Fruit fly (Drosophila melanogaster) whole organism, wandering third instar larva: ENCODE results near the gene CG8509.
A peak's percentile ranks its signal among the peaks of the same experiment; 100 is the strongest.

Experiments used
- Abd-B ChIP-seq: fragments of >200 bp; optimal IDR thresholded peaks from 2 replicates; lab custom pipeline; 2017; ENCODE audit warnings: missing biosample characterization, missing genetic modification characterization
- CG32264 ChIP-seq: fragments of 200-800 bp; sonication (Bioruptor generic); optimal IDR thresholded peaks from 2 replicates; lab custom pipeline; 2016; ENCODE audit warnings: missing biosample characterization, missing genetic modification characterization
- CG9705 ChIP-seq: fragments of 200-800 bp; sonication (Bioruptor generic); optimal IDR thresholded peaks from 2 replicates; lab custom pipeline; 2018; ENCODE audit warnings: missing biosample characterization, mild to moderate bottlenecking, missing genetic modification characterization
- CrebA ChIP-seq: fragments of 200-800 bp; sonication (Bioruptor generic); optimal IDR thresholded peaks from 2 replicates; lab custom pipeline; 2016; ENCODE audit warnings: missing biosample characterization, mild to moderate bottlenecking, missing genetic modification characterization, borderline replicate concordance
- Dfd ChIP-seq: fragments of >200 bp; optimal IDR thresholded peaks from 2 replicates; lab custom pipeline; 2017; ENCODE audit warnings: missing biosample characterization, missing genetic modification characterization
- Dif ChIP-seq: fragments of 200-275, 200-300 bp; sonication (Bioruptor generic); optimal IDR thresholded peaks from 2 replicates; lab custom pipeline; 2018; ENCODE audit warnings: missing biosample characterization, missing genetic modification characterization; ENCODE audit not compliant: partially characterized antibody
- GATAd ChIP-seq: sonication (Bioruptor generic); optimal IDR thresholded peaks from 2 replicates; lab custom pipeline; 2016; ENCODE audit warnings: missing biosample characterization, missing genetic modification characterization
- HLH106 ChIP-seq: fragments of 200-800 bp; optimal IDR thresholded peaks from 3 replicates; lab custom pipeline; 2019; ENCODE audit warnings: missing biosample characterization, mild to moderate bottlenecking, missing genetic modification characterization, moderate library complexity
- Hnf4 ChIP-seq: fragments of 200-800 bp; sonication (Bioruptor generic); optimal IDR thresholded peaks from 2 replicates; lab custom pipeline; 2016; ENCODE audit warnings: missing biosample characterization, mild to moderate bottlenecking, missing genetic modification characterization
- Hr78 ChIP-seq: fragments of >200 bp; optimal IDR thresholded peaks from 2 replicates; lab custom pipeline; 2017; ENCODE audit warnings: missing biosample characterization, missing genetic modification characterization
- Hr83 ChIP-seq: fragments of 200-300 bp; sonication (Bioruptor generic); optimal IDR thresholded peaks from 2 replicates; lab custom pipeline; 2016; ENCODE audit warnings: missing biosample characterization, mild to moderate bottlenecking, missing genetic modification characterization, moderate library complexity; ENCODE audit not compliant: poor library complexity, severe bottlenecking
- Jra ChIP-seq: sonication (Bioruptor generic); optimal IDR thresholded peaks from 2 replicates; lab custom pipeline; 2016; ENCODE audit warnings: missing biosample characterization, missing genetic modification characterization
- Mio ChIP-seq: sonication (Bioruptor generic); optimal IDR thresholded peaks from 2 replicates; lab custom pipeline; 2016; ENCODE audit warnings: missing biosample characterization, missing genetic modification characterization
- Myc ChIP-seq: fragments of >200 bp; optimal IDR thresholded peaks from 2 replicates; lab custom pipeline; 2017
- N ChIP-seq: fragments of >200 bp; optimal IDR thresholded peaks from 2 replicates; lab custom pipeline; 2018; ENCODE audit warnings: missing biosample characterization, missing external identifiers, missing genetic modification characterization
- OdsH ChIP-seq: fragments of 200-800 bp; sonication (Bioruptor generic); optimal IDR thresholded peaks from 2 replicates; lab custom pipeline; 2016; ENCODE audit warnings: missing biosample characterization, mild to moderate bottlenecking, missing genetic modification characterization
- Rel ChIP-seq, 2 experiments: fragments of 200-800 bp; sonication (Bioruptor generic) in 1 of 2; optimal IDR thresholded peaks; 2 replicates in 1 of 2; 3 replicates in 1 of 2; lab custom pipeline; 2016 to 2019; ENCODE audit warnings: mild to moderate bottlenecking in 2 of 2, missing biosample characterization in 2 of 2, missing genetic modification characterization in 2 of 2, moderate library complexity in 1 of 2
- Sp1 ChIP-seq: fragments of 200-800 bp; sonication (Bioruptor generic); optimal IDR thresholded peaks from 3 replicates; lab custom pipeline; 2019; ENCODE audit warnings: missing biosample characterization, mild to moderate bottlenecking, missing genetic modification characterization, moderate library complexity
- Vsx2 ChIP-seq: fragments of 200-300, 225-300 bp; sonication (Bioruptor generic); optimal IDR thresholded peaks from 2 replicates; lab custom pipeline; 2018; ENCODE audit warnings: missing biosample characterization, missing genetic modification characterization; ENCODE audit not compliant: partially characterized antibody
- br ChIP-seq: fragments of 200-800 bp; sonication (Bioruptor generic); optimal IDR thresholded peaks from 2 replicates; lab custom pipeline; 2016; ENCODE audit warnings: missing biosample characterization, missing genetic modification characterization
- brk ChIP-seq: fragments of 200-800 bp; sonication (Bioruptor generic); optimal IDR thresholded peaks from 2 replicates; lab custom pipeline; 2016; ENCODE audit warnings: missing biosample characterization, mild to moderate bottlenecking, missing genetic modification characterization
- dl ChIP-seq, 2 experiments: fragments of 175-275, 200-275 bp in 1 of 2; fragments of 200-275 bp in 1 of 2; sonication (Bioruptor generic); optimal IDR thresholded peaks; lab custom pipeline; 2018; ENCODE audit warnings: mild to moderate bottlenecking in 2 of 2, missing biosample characterization in 2 of 2, missing genetic modification characterization in 2 of 2, moderate library complexity in 2 of 2; ENCODE audit not compliant: partially characterized antibody in 2 of 2, insufficient read depth in 1 of 2
- dmrt93B ChIP-seq: fragments of 200-800 bp; sonication (Bioruptor generic); optimal IDR thresholded peaks from 2 replicates; lab custom pipeline; 2018; ENCODE audit warnings: missing biosample characterization, mild to moderate bottlenecking, missing genetic modification characterization
- dsf ChIP-seq: sonication (Bioruptor generic); optimal IDR thresholded peaks from 2 replicates; lab custom pipeline; 2016; ENCODE audit warnings: missing biosample characterization, missing genetic modification characterization, borderline replicate concordance
- ey ChIP-seq: fragments of 200-800 bp; sonication (Bioruptor generic); optimal IDR thresholded peaks from 2 replicates; lab custom pipeline; 2016; ENCODE audit warnings: missing biosample characterization, missing genetic modification characterization
- foxo ChIP-seq, 2 experiments: fragments of 200-800 bp; sonication (Bioruptor generic); optimal IDR thresholded peaks; 2 replicates in 1 of 2; 3 replicates in 1 of 2; lab custom pipeline; 2016 to 2017; ENCODE audit warnings: missing biosample characterization in 2 of 2, missing genetic modification characterization in 2 of 2
- fru ChIP-seq: fragments of 200-800 bp; sonication (Bioruptor generic); optimal IDR thresholded peaks from 3 replicates; lab custom pipeline; 2016; ENCODE audit warnings: missing biosample characterization, mild to moderate bottlenecking, missing genetic modification characterization
- h ChIP-seq: fragments of 200-800 bp; sonication (Bioruptor generic); optimal IDR thresholded peaks from 3 replicates; lab custom pipeline; 2016; ENCODE audit warnings: missing biosample characterization, mild to moderate bottlenecking, missing genetic modification characterization
- jim ChIP-seq: fragments of 175-275, 200-325 bp; sonication (Bioruptor generic); optimal IDR thresholded peaks from 2 replicates; lab custom pipeline; 2016; ENCODE audit warnings: missing biosample characterization, mild to moderate bottlenecking, missing genetic modification characterization
- lola ChIP-seq: fragments of >200 bp; optimal IDR thresholded peaks from 2 replicates; lab custom pipeline; 2017; ENCODE audit warnings: missing biosample characterization, missing genetic modification characterization
- pan ChIP-seq: fragments of >200 bp; optimal IDR thresholded peaks from 2 replicates; lab custom pipeline; 2017
- psq ChIP-seq: fragments of 200-800 bp; sonication (Bioruptor generic); optimal IDR thresholded peaks from 3 replicates; lab custom pipeline; 2017; ENCODE audit warnings: missing biosample characterization, mild to moderate bottlenecking, missing genetic modification characterization, moderate library complexity
- rgr ChIP-seq: fragments of 200-800 bp; sonication (Bioruptor generic); optimal IDR thresholded peaks from 3 replicates; lab custom pipeline; 2016; ENCODE audit warnings: missing biosample characterization, mild to moderate bottlenecking, missing genetic modification characterization
- sage ChIP-seq: fragments of 200-800 bp; sonication (Bioruptor generic); optimal IDR thresholded peaks from 2 replicates; lab custom pipeline; 2016; ENCODE audit warnings: missing biosample characterization, mild to moderate bottlenecking, missing genetic modification characterization
- sv ChIP-seq: fragments of 200-800 bp; sonication (Bioruptor generic); optimal IDR thresholded peaks from 3 replicates; lab custom pipeline; 2016; ENCODE audit warnings: missing biosample characterization, missing genetic modification characterization
- tai ChIP-seq: sonication (Bioruptor generic); optimal IDR thresholded peaks from 2 replicates; lab custom pipeline; 2016; ENCODE audit warnings: missing biosample characterization, missing genetic modification characterization
- usp ChIP-seq: fragments of >200 bp; optimal IDR thresholded peaks from 2 replicates; lab custom pipeline; 2017; ENCODE audit warnings: missing biosample characterization, missing genetic modification characterization
- woc ChIP-seq: sonication (Bioruptor generic); optimal IDR thresholded peaks from 2 replicates; lab custom pipeline; 2016; ENCODE audit warnings: missing biosample characterization, mild to moderate bottlenecking, missing genetic modification characterization

Gene CG8509

DNA sequence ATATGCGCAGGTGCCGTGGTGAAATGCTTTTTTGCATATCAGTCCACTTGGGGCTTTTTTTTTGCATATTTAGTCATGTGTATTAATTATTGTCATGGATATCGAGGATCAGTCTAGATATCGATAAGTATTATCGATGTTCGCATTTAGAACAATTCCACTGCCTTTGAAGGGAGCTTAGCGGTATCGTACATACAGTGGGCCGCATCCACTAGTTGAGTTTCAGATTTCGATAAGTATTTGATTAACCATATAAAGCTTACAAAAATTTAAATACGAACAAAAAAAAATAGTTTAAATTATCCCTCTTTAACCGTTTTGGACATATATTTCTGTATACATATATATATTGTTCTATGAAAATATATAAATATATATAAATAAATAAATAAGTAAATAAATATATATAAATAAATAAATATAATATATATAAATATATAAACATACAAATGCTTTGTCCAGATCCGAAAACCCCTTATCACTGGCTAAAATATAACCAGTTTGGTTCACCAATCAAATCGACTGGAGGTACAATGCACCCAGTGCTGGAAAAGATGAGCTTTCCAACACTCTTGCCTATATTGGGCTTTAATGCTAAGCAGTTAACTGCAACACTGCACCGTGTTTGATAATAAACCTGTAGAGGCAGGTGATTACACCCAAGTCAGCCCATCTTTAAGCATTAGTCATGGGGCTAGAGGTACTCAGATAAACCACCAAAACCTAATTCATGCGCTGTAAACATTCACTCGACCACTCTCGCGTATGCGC lies 6.3 kb upstream of the CG8509 start:
- no peak for TF ChIP-seq GATAd (GFP tag; lab: Kevin White, UChicago)
- peak; percentile 37 for TF ChIP-seq HLH106 (tag; lab: Kevin White, UChicago)
- peak in 1 of 2 experiments; percentile 35 for TF ChIP-seq foxo (GFP tag; optimal IDR thresholded peaks at IDR 0.05; lab: Kevin White, UChicago)
- peak; percentile 10 for TF ChIP-seq psq (GFP tag; lab: Kevin White, UChicago)
- TF ChIP-seq tai (GFP tag; lab: Kevin White, UChicago) = no peak
- no peak for TF ChIP-seq Hr83
- TF ChIP-seq rgr (GFP tag; lab: Kevin White, UChicago) = peak; percentile 6
- peak; percentile 48 for TF ChIP-seq Sp1 (GFP tag; lab: Kevin White, UChicago)
- no peak for TF ChIP-seq CrebA (GFP tag; lab: Kevin White, UChicago)
- no peak for TF ChIP-seq Rel (GFP tag; optimal IDR thresholded peaks at IDR 0.05; lab: Kevin White, UChicago)
- TF ChIP-seq Rel (tag; optimal IDR thresholded peaks at IDR 0.05; lab: Kevin White, UChicago) = peak; percentile 89
- no peak for TF ChIP-seq pan
- no peak for TF ChIP-seq br (GFP tag; lab: Kevin White, UChicago)
- TF ChIP-seq woc (GFP tag; lab: Kevin White, UChicago) = peak; percentile 59
- peak; percentile 11 for TF ChIP-seq Jra
- no peak for TF ChIP-seq sv (GFP tag; lab: Kevin White, UChicago)
- TF ChIP-seq, all 38 proteins: peak for 8

DNA sequence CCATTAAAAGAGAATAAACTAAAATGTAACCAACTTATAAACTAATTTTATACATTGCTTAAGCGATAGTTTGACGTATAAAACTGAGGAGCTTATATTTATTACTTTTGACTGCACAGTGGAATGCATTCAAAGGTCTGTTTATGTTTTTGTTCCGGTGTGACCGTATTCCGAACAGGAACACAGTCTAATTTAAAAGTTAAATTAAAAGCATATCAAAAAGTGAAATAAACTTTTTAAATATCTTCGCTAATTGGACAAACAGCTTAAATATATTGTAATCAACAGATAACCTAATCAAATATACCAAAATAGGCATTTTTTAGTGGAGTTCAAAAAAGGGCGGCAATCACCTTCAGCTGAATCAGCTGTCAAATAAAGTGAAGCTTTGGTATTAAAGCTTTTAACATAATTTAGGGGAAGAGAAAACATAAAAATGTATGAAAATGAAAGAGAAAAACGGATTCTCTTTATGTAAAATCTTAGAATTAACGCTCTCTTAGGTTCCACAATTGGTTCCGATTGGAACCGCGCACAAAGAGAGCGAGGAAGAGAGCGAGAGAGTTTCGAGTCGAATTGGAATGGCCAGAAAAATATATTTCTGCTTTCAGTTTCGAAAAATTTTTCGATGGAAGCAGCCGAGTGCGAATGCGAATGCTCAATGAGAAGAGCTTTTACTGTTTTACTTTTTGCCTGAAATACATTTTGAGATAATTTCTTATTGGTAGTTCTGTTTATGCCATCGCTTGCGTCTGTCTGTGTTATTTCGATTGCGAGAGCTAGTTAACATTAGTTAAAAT lies 5.4 kb upstream of the CG8509 start, which contains the start of the genes PGRP-LE and sd:
Gene PGRP-LE, minus strand, starts transcription at position 117 of the 800 bp plus-strand sequence.
Gene sd, plus strand, starts transcription at position 607 of the 800 bp plus-strand sequence.
- peak in 1 of 2 experiments; percentile 24 for TF ChIP-seq dl (GFP tag; optimal IDR thresholded peaks at IDR 0.05; lab: Kevin White, UChicago; ENCODE audit: insufficient read depth in 1 of 2, partially characterized antibody in 2 of 2)
- no peak for TF ChIP-seq Sp1 (GFP tag; lab: Kevin White, UChicago)
- TF ChIP-seq dsf (GFP tag; lab: Kevin White, UChicago) = no peak
- TF ChIP-seq CG9705 (GFP tag; lab: Kevin White, UChicago) = no peak
- peak; percentile 4 for TF ChIP-seq woc (GFP tag; lab: Kevin White, UChicago)
- TF ChIP-seq Myc = no peak
- TF ChIP-seq foxo (GFP tag; optimal IDR thresholded peaks at IDR 0.05; lab: Kevin White, UChicago) = no peak
- no peak for TF ChIP-seq tai (GFP tag; lab: Kevin White, UChicago)
- no peak for TF ChIP-seq psq (GFP tag; lab: Kevin White, UChicago)
- no peak for TF ChIP-seq HLH106 (tag; lab: Kevin White, UChicago)
- TF ChIP-seq Jra = no peak
- no peak for TF ChIP-seq jim
- no peak for TF ChIP-seq Hnf4 (GFP tag; lab: Kevin White, UChicago)
- TF ChIP-seq Hr78 (GFP tag; lab: Kevin White, UChicago) = no peak
- no peak for TF ChIP-seq usp (GFP tag; lab: Kevin White, UChicago)
- TF ChIP-seq Hr83 = no peak
- peak; percentile 47 for TF ChIP-seq Dif (GFP tag; lab: Kevin White, UChicago)
- no peak for TF ChIP-seq OdsH (GFP tag; lab: Kevin White, UChicago)
- TF ChIP-seq Abd-B (GFP tag; lab: Kevin White, UChicago) = no peak
- peak; percentile 58 for TF ChIP-seq brk
- TF ChIP-seq pan = no peak
- TF ChIP-seq br (GFP tag; lab: Kevin White, UChicago) = no peak
- no peak for TF ChIP-seq Vsx2 (GFP tag; lab: Kevin White, UChicago)
- TF ChIP-seq Rel (GFP tag; optimal IDR thresholded peaks at IDR 0.05; lab: Kevin White, UChicago) = peak; percentile 33
- no peak for TF ChIP-seq Rel (tag; optimal IDR thresholded peaks at IDR 0.05; lab: Kevin White, UChicago)
- no peak for TF ChIP-seq CrebA (GFP tag; lab: Kevin White, UChicago)
- TF ChIP-seq ey (GFP tag; lab: Kevin White, UChicago) = no peak
- no peak for TF ChIP-seq lola
- TF ChIP-seq sv (GFP tag; lab: Kevin White, UChicago) = no peak
- TF ChIP-seq CG32264 (GFP tag; lab: Kevin White, UChicago) = no peak
- TF ChIP-seq dmrt93B (GFP tag; lab: Kevin White, UChicago) = no peak
- no peak for TF ChIP-seq rgr (GFP tag; lab: Kevin White, UChicago)
- TF ChIP-seq Mio (GFP tag; lab: Kevin White, UChicago) = no peak
- peak; percentile 51 for TF ChIP-seq sage (GFP tag; lab: Kevin White, UChicago)
- TF ChIP-seq N (GFP tag; lab: Kevin White, UChicago) = no peak
- TF ChIP-seq fru = peak; percentile 40
- TF ChIP-seq GATAd (GFP tag; lab: Kevin White, UChicago) = no peak
- TF ChIP-seq h (GFP tag; lab: Kevin White, UChicago) = no peak
- TF ChIP-seq Dfd (GFP tag; lab: Kevin White, UChicago) = no peak
